Worm (Caenorhabditis elegans): ENCODE results near the gene srh-33.

srh-33 gene

ce11 chrV:404210-404669 is 38.9 kb downstream of the srh-33 start, which contains the start of gene nhr-252:
TSS of gene nhr-252 (plus strand) at chrV:404619.
- no peak for TF ChIP-seq unc-39 (tag; optimal IDR thresholded peaks at IDR 0.05)
- peak; percentile 35 for TF ChIP-seq sma-9 (GFP tag; optimal IDR thresholded peaks at IDR 0.05)
- no peak for TF ChIP-seq sma-9 (tag; optimal IDR thresholded peaks at IDR 0.05)

ce11 chrV:403028-403427 is 40.1 kb downstream of the srh-33 start, which contains the start of gene srh-62:
TSS of gene srh-62 (minus strand) at chrV:403128.
- no peak for TF ChIP-seq skn-1 (tag; optimal IDR thresholded peaks at IDR 0.05)

- no peak for TF ChIP-seq nhr-237 (tag; optimal IDR thresholded peaks at IDR 0.05)
- no peak for TF ChIP-seq lin-13 (GFP tag; optimal IDR thresholded peaks at IDR 0.05)
- no peak for TF ChIP-seq nhr-129 (tag; optimal IDR thresholded peaks at IDR 0.05)
- no peak for TF ChIP-seq ceh-82 (tag; optimal IDR thresholded peaks at IDR 0.05)
These were observed 43.4 kb downstream of the srh-33 start, which contains the start of gene scl-27 for ce11 chrV:399721-400120. TSS of gene scl-27 (plus strand) at chrV:400021.

ce11 chrV:396309-396708 is 46.8 kb downstream of the srh-33 start, which contains the start of gene nhr-253:
TSS of gene nhr-253 (plus strand) at chrV:396593.
- TF ChIP-seq nhr-25 (tag; optimal IDR thresholded peaks at IDR 0.05), result no peak
- TF ChIP-seq lin-39 (tag; optimal IDR thresholded peaks at IDR 0.05), result no peak
- no peak for TF ChIP-seq dmd-4 (tag; optimal IDR thresholded peaks at IDR 0.05)
- no peak for TF ChIP-seq zag-1 (tag; optimal IDR thresholded peaks at IDR 0.05)
- no peak for TF ChIP-seq fos-1 (tag; optimal IDR thresholded peaks at IDR 0.05)
- TF ChIP-seq skn-1 (tag; optimal IDR thresholded peaks at IDR 0.05), result no peak
- no peak for TF ChIP-seq blmp-1 (tag; optimal IDR thresholded peaks at IDR 0.05; ENCODE audit: insufficient read depth)
- no peak for TF ChIP-seq ama-1 (optimal IDR thresholded peaks at IDR 0.05)
- no peak for TF ChIP-seq nhr-77 (tag; optimal IDR thresholded peaks at IDR 0.05)
- no peak for TF ChIP-seq nhr-6 (tag; optimal IDR thresholded peaks at IDR 0.05)
- TF ChIP-seq aly-2 (tag; optimal IDR thresholded peaks at IDR 0.05), result no peak
- no peak for TF ChIP-seq egl-27 (tag; optimal IDR thresholded peaks at IDR 0.05)
- no peak for TF ChIP-seq F13H6.1 (tag; optimal IDR thresholded peaks at IDR 0.05)

- TF ChIP-seq ZK546.5 (tag; optimal IDR thresholded peaks at IDR 0.05), result no peak
- TF ChIP-seq unc-55 (GFP tag; optimal IDR thresholded peaks at IDR 0.05), result no peak
- no peak for TF ChIP-seq nhr-6 (tag; optimal IDR thresholded peaks at IDR 0.05)
- no peak for TF ChIP-seq nhr-129 (tag; optimal IDR thresholded peaks at IDR 0.05)
- TF ChIP-seq nhr-12 (tag; optimal IDR thresholded peaks at IDR 0.05), result no peak
- TF ChIP-seq sma-3 (GFP tag; optimal IDR thresholded peaks at IDR 0.05), result no peak
These were observed 50.9 kb downstream of the srh-33 start, which contains the start of gene nhr-254 for ce11 chrV:392199-392678. TSS of gene nhr-254 (plus strand) at chrV:392628.
